ENCODE assay signal across 5 fruit fly cellular contexts in the genomic region with DNA sequence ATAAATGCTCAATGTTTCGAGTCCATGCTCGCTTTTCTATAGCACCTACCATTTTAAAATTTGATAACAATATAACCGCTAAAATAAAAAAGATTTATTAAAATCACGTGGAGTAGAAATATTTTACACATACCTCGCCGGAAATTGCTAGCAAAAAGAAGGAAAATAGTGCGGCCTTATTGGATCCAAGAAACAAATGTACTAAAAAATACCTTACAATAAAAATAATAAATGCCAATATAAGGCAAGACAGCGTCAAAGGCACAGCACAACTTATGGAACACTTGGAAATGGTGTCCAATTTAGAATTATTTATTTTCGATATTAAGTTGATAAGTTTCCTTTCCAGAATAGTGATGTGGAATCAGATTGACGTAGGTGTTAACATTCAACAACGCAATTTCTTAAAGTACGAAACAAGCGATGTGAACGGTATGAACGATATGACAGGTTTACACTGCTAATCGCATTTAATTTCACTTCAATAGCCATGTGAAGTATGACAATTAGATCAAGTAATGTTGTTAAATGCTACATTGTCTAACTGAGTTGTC.
TF ChIP-seq lines count a peak whose summit lies in the region.

TSS of gene RpL5 (minus strand) at position 397 of the 554 bp plus-strand sequence.

- TF ChIP-seq CTCF in whole organism, embryonic (GFP tag; optimal IDR thresholded peaks at IDR 0.05; lab: Kevin White, UChicago), result no peak

TF ChIP-seq in whole organism, adult, 20 proteins besides CTCF, POLR2A, EP300 and RAD21 (continues in another document):
- TF ChIP-seq ovo (GFP tag; optimal IDR thresholded peaks at IDR 0.05; lab: Kevin White, UChicago) (peak; percentile 20), Clk (GFP tag; optimal IDR thresholded peaks at IDR 0.05; lab: Kevin White, UChicago) (no peak), Hr96 (GFP tag; optimal IDR thresholded peaks at IDR 0.05; lab: Kevin White, UChicago) (no peak), CG12768 (GFP tag; optimal IDR thresholded peaks at IDR 0.05; lab: Kevin White, UChicago) (peak; percentile 4), bab1 (GFP tag; optimal IDR thresholded peaks at IDR 0.05; lab: Kevin White, UChicago) (peak; percentile 80), pad (GFP tag; optimal IDR thresholded peaks at IDR 0.05; lab: Kevin White, UChicago) (peak; percentile 21), CG33017 (tag; optimal IDR thresholded peaks at IDR 0.05; lab: Kevin White, UChicago) (no peak), cnc (optimal IDR thresholded peaks at IDR 0.05; lab: Kevin White, UChicago) (no peak), CG7045 (GFP tag; optimal IDR thresholded peaks at IDR 0.05; lab: Kevin White, UChicago) (no peak), toe (GFP tag; optimal IDR thresholded peaks at IDR 0.05; lab: Kevin White, UChicago) (peak; percentile 22), kay (GFP tag; lab: Kevin White, UChicago; ENCODE audit: borderline replicate concordance) (no peak), CG1620 (GFP tag; optimal IDR thresholded peaks at IDR 0.05; lab: Kevin White, UChicago) (peak; percentile 39), Crg-1 (GFP tag; optimal IDR thresholded peaks at IDR 0.05; lab: Kevin White, UChicago) (no peak), CG14711 (tag; optimal IDR thresholded peaks at IDR 0.05; lab: Kevin White, UChicago) (peak; percentile 15), cic (GFP tag; optimal IDR thresholded peaks at IDR 0.05; lab: Kevin White, UChicago) (no peak), CG5204 (GFP tag; optimal IDR thresholded peaks at IDR 0.05; lab: Kevin White, UChicago) (peak; percentile 45), CG7101 (tag; optimal IDR thresholded peaks at IDR 0.05; lab: Kevin White, UChicago) (peak; percentile 63)

TF ChIP-seq in whole organism, embryonic, 481 proteins besides CTCF, POLR2A, EP300 and RAD21 (continues in another document):
- TF ChIP-seq vnd (GFP tag; IDR thresholded peaks at IDR 0.05; lab: Robert Waterston, UW; ENCODE audit: partially characterized antibody), result no peak
- TF ChIP-seq CG18011 (GFP tag; optimal IDR thresholded peaks at IDR 0.05; lab: Kevin White, UChicago), result no peak
- TF ChIP-seq CG12299 (tag; optimal IDR thresholded peaks at IDR 0.05; lab: Kevin White, UChicago), result no peak
- TF ChIP-seq kah (GFP tag; optimal IDR thresholded peaks at IDR 0.05; lab: Kevin White, UChicago), result no peak
- no peak for TF ChIP-seq Ssrp (tag; optimal IDR thresholded peaks at IDR 0.05; lab: Kevin White, UChicago)
- TF ChIP-seq Doc3 (GFP tag; IDR thresholded peaks at IDR 0.05; lab: Robert Waterston, UW; ENCODE audit: partially characterized antibody), result no peak
- peak; percentile 68 for TF ChIP-seq CG8089 (GFP tag; optimal IDR thresholded peaks at IDR 0.05; lab: Kevin White, UChicago)
- peak; percentile 26 for TF ChIP-seq CG3281 (GFP tag; optimal IDR thresholded peaks at IDR 0.05; lab: Kevin White, UChicago)
- no peak for TF ChIP-seq CG10209 (GFP tag; optimal IDR thresholded peaks at IDR 0.05; lab: Kevin White, UChicago)
- peak; percentile 58 for TF ChIP-seq CG4617 (GFP tag; optimal IDR thresholded peaks at IDR 0.05; lab: Kevin White, UChicago; ENCODE audit: borderline replicate concordance)
- TF ChIP-seq Camta (GFP tag; optimal IDR thresholded peaks at IDR 0.05; lab: Kevin White, UChicago), result peak; percentile 6
- no peak for TF ChIP-seq amos (GFP tag; IDR thresholded peaks at IDR 0.05; lab: Robert Waterston, UW; ENCODE audit: partially characterized antibody)
- TF ChIP-seq hb (GFP tag; IDR thresholded peaks at IDR 0.05; lab: Robert Waterston, UW; ENCODE audit: partially characterized antibody), result no peak
- TF ChIP-seq jigr1 (GFP tag; IDR thresholded peaks at IDR 0.05; lab: Robert Waterston, UW), result no peak
- TF ChIP-seq sens-2 (GFP tag; IDR thresholded peaks at IDR 0.05; lab: Robert Waterston, UW), result 0 out of 2 replicates have a peak, but pooled peaks have one; percentile 9
- no peak for TF ChIP-seq Sin3A (optimal IDR thresholded peaks at IDR 0.05; lab: Kevin White, UChicago)

TF ChIP-seq in whole organism, prepupa, 60 proteins besides CTCF, POLR2A, EP300 and RAD21 (continues in another document):
- no peak for TF ChIP-seq CG10669 (GFP tag; optimal IDR thresholded peaks at IDR 0.05; lab: Kevin White, UChicago)
- peak; percentile 64 for TF ChIP-seq svp (GFP tag; lab: Kevin White, UChicago)
- no peak for TF ChIP-seq CG16779 (tag; optimal IDR thresholded peaks at IDR 0.05; lab: Kevin White, UChicago)
- TF ChIP-seq CG6808 (GFP tag; optimal IDR thresholded peaks at IDR 0.05; lab: Kevin White, UChicago), result no peak
- TF ChIP-seq dsx (GFP tag; optimal IDR thresholded peaks at IDR 0.05; lab: Kevin White, UChicago; ENCODE audit: poor library complexity, severe bottlenecking), result no peak
- no peak for TF ChIP-seq CG7368 (GFP tag; optimal IDR thresholded peaks at IDR 0.05; lab: Kevin White, UChicago)
- TF ChIP-seq CG8319 (GFP tag; optimal IDR thresholded peaks at IDR 0.05; lab: Kevin White, UChicago), result no peak
- peak; percentile 2 for TF ChIP-seq CG8632 (GFP tag; optimal IDR thresholded peaks at IDR 0.05; lab: Kevin White, UChicago)
- TF ChIP-seq OdsH (GFP tag; optimal IDR thresholded peaks at IDR 0.05; lab: Kevin White, UChicago), result peak; percentile 15
- no peak for TF ChIP-seq Lpt (GFP tag; optimal IDR thresholded peaks at IDR 0.05; lab: Kevin White, UChicago)
- no peak for TF ChIP-seq CG8119 (GFP tag; IDR thresholded peaks at IDR 0.05; lab: Robert Waterston, UW)
- peak; percentile 26 for TF ChIP-seq CG3032 (tag; optimal IDR thresholded peaks at IDR 0.05; lab: Kevin White, UChicago)
- peak; percentile 40 for TF ChIP-seq topi (GFP tag; optimal IDR thresholded peaks at IDR 0.05; lab: Kevin White, UChicago)
- TF ChIP-seq Eip93F (GFP tag; optimal IDR thresholded peaks at IDR 0.05; lab: Kevin White, UChicago), result no peak
- TF ChIP-seq spab (GFP tag; optimal IDR thresholded peaks at IDR 0.05; lab: Kevin White, UChicago), result no peak
- no peak for TF ChIP-seq Sox15 (GFP tag; optimal IDR thresholded peaks at IDR 0.05; lab: Kevin White, UChicago)
- no peak for TF ChIP-seq Hr38 (GFP tag; optimal IDR thresholded peaks at IDR 0.05; lab: Kevin White, UChicago)
- TF ChIP-seq Ets96B (tag; optimal IDR thresholded peaks at IDR 0.05; lab: Kevin White, UChicago), result no peak
- no peak for TF ChIP-seq fkh (GFP tag; optimal IDR thresholded peaks at IDR 0.05; lab: Kevin White, UChicago)

TF ChIP-seq in whole organism, pupa, 21 proteins besides CTCF, POLR2A, EP300 and RAD21 (continues in another document):
- TF ChIP-seq CG17806 (tag; optimal IDR thresholded peaks at IDR 0.05; lab: Kevin White, UChicago) (no peak), D1 (tag; optimal IDR thresholded peaks at IDR 0.05; lab: Kevin White, UChicago) (no peak), Pif1B (GFP tag; optimal IDR thresholded peaks at IDR 0.05; lab: Kevin White, UChicago) (no peak), EcR (GFP tag; optimal IDR thresholded peaks at IDR 0.05; lab: Kevin White, UChicago) (no peak), CG10348 (GFP tag; IDR thresholded peaks at IDR 0.05; lab: Robert Waterston, UW) (no peak), rn (GFP tag; IDR thresholded peaks at IDR 0.05; lab: Robert Waterston, UW) (no peak), CG8159 (tag; optimal IDR thresholded peaks at IDR 0.05; lab: Kevin White, UChicago) (peak; percentile 27), Snoo (tag; optimal IDR thresholded peaks at IDR 0.05; lab: Kevin White, UChicago) (peak; percentile 25), CG32121 (GFP tag; IDR thresholded peaks at IDR 0.05; lab: Robert Waterston, UW) (no peak), CG15710 (tag; optimal IDR thresholded peaks at IDR 0.05; lab: Kevin White, UChicago) (peak; percentile 2), gl (tag; optimal IDR thresholded peaks at IDR 0.05; lab: Kevin White, UChicago) (no peak), CG9948 (tag; optimal IDR thresholded peaks at IDR 0.05; lab: Kevin White, UChicago) (no peak), CG13204 (GFP tag; optimal IDR thresholded peaks at IDR 0.05; lab: Kevin White, UChicago) (no peak), CG14655 (GFP tag; optimal IDR thresholded peaks at IDR 0.05; lab: Kevin White, UChicago) (peak; percentile 7), Pif1A (GFP tag; optimal IDR thresholded peaks at IDR 0.05; lab: Kevin White, UChicago) (peak; percentile 5), CG8301 (tag; optimal IDR thresholded peaks at IDR 0.05; lab: Kevin White, UChicago) (no peak), Ets98B (GFP tag; IDR thresholded peaks at IDR 0.05; lab: Robert Waterston, UW) (no peak), CG34367 (tag; optimal IDR thresholded peaks at IDR 0.05; lab: Kevin White, UChicago) (peak; percentile 21), CG4496 (GFP tag; IDR thresholded peaks at IDR 0.05; lab: Robert Waterston, UW) (no peak), CG12605 (GFP tag; IDR thresholded peaks at IDR 0.05; lab: Robert Waterston, UW) (peak; percentile 32; the same call in 1 of the 2 replicates)

TF ChIP-seq in whole organism, wandering third instar larva, 38 proteins besides CTCF, POLR2A, EP300 and RAD21 (continues in another document):
- TF ChIP-seq Hr83 (GFP tag; optimal IDR thresholded peaks at IDR 0.05; lab: Kevin White, UChicago; ENCODE audit: poor library complexity, severe bottlenecking), result no peak
- peak; percentile 44 for TF ChIP-seq N (GFP tag; optimal IDR thresholded peaks at IDR 0.05; lab: Kevin White, UChicago)
- peak; percentile 39 for TF ChIP-seq CG9705 (GFP tag; optimal IDR thresholded peaks at IDR 0.05; lab: Kevin White, UChicago)
- no peak for TF ChIP-seq br (GFP tag; optimal IDR thresholded peaks at IDR 0.05; lab: Kevin White, UChicago)
- TF ChIP-seq GATAd (GFP tag; optimal IDR thresholded peaks at IDR 0.05; lab: Kevin White, UChicago), result no peak
- peak; percentile 34 for TF ChIP-seq brk (GFP tag; optimal IDR thresholded peaks at IDR 0.05; lab: Kevin White, UChicago)
- no peak for TF ChIP-seq usp (GFP tag; optimal IDR thresholded peaks at IDR 0.05; lab: Kevin White, UChicago)
- no peak for TF ChIP-seq sage (GFP tag; optimal IDR thresholded peaks at IDR 0.05; lab: Kevin White, UChicago)
- TF ChIP-seq psq (GFP tag; optimal IDR thresholded peaks at IDR 0.05; lab: Kevin White, UChicago), result no peak
- no peak for TF ChIP-seq Mio (GFP tag; optimal IDR thresholded peaks at IDR 0.05; lab: Kevin White, UChicago)
- TF ChIP-seq Sp1 (GFP tag; optimal IDR thresholded peaks at IDR 0.05; lab: Kevin White, UChicago), result no peak
- peak; percentile 38 for TF ChIP-seq rgr (GFP tag; optimal IDR thresholded peaks at IDR 0.05; lab: Kevin White, UChicago)
- no peak for TF ChIP-seq sv (GFP tag; optimal IDR thresholded peaks at IDR 0.05; lab: Kevin White, UChicago)
- no peak for TF ChIP-seq jim (GFP tag; optimal IDR thresholded peaks at IDR 0.05; lab: Kevin White, UChicago)
- TF ChIP-seq HLH106 (tag; optimal IDR thresholded peaks at IDR 0.05; lab: Kevin White, UChicago), result peak; percentile 37
- peak; percentile 20 for TF ChIP-seq Hnf4 (GFP tag; optimal IDR thresholded peaks at IDR 0.05; lab: Kevin White, UChicago)
- no peak for TF ChIP-seq Hr78 (GFP tag; optimal IDR thresholded peaks at IDR 0.05; lab: Kevin White, UChicago)
- TF ChIP-seq Vsx2 (GFP tag; optimal IDR thresholded peaks at IDR 0.05; lab: Kevin White, UChicago; ENCODE audit: partially characterized antibody), result no peak
- no peak for TF ChIP-seq fru (GFP tag; optimal IDR thresholded peaks at IDR 0.05; lab: Kevin White, UChicago)
- no peak for TF ChIP-seq Rel (GFP tag; optimal IDR thresholded peaks at IDR 0.05; lab: Kevin White, UChicago)
- TF ChIP-seq Rel (tag; optimal IDR thresholded peaks at IDR 0.05; lab: Kevin White, UChicago), result no peak
- TF ChIP-seq OdsH (GFP tag; optimal IDR thresholded peaks at IDR 0.05; lab: Kevin White, UChicago), result no peak
